Worm (Caenorhabditis elegans) whole organism, L3 larva: Measurements from ENCODE around the gene F55B11.4.

ENCODE experiments used
- ama-1 ChIP-seq: fragments of 150-350 bp; optimal IDR thresholded peaks from 2 replicates; lab custom pipeline; 2018
- ceh-82 ChIP-seq: fragments of 150-350 bp; optimal IDR thresholded peaks from 2 replicates; lab custom pipeline; 2014; ENCODE audit warnings: missing biosample characterization, missing genetic modification characterization
- daf-12 ChIP-seq: fragments of 150-350 bp; optimal IDR thresholded peaks from 2 replicates; lab custom pipeline; 2014; ENCODE audit warnings: missing biosample characterization, missing genetic modification reagents, missing genetic modification characterization
- elt-3 ChIP-seq, 3 experiments: fragments of 150-350 bp in 1 of 3; sonication (generic microtip) in 2 of 3; optimal IDR thresholded peaks; 2 replicates in 2 of 3; 4 replicates in 1 of 3; lab custom pipeline; 2014 to 2017; ENCODE audit warnings: missing biosample characterization in 3 of 3, missing genetic modification characterization in 3 of 3
- fkh-10 ChIP-seq: sonication (generic microtip); optimal IDR thresholded peaks from 2 replicates; lab custom pipeline; 2017; ENCODE audit warnings: missing biosample characterization, missing genetic modification reagents, missing genetic modification characterization
- nhr-11 ChIP-seq: fragments of 150-350 bp; optimal IDR thresholded peaks from 2 replicates; lab custom pipeline; 2014; ENCODE audit warnings: missing biosample characterization, missing genetic modification characterization
- nhr-12 ChIP-seq: fragments of 150-350 bp; optimal IDR thresholded peaks from 2 replicates; lab custom pipeline; 2014; ENCODE audit warnings: missing biosample characterization, missing genetic modification characterization
- nhr-23 ChIP-seq: fragments of 150-350 bp; optimal IDR thresholded peaks from 2 replicates; lab custom pipeline; 2014; ENCODE audit warnings: missing biosample characterization, missing genetic modification reagents, missing genetic modification characterization
- nhr-25 ChIP-seq: sonication (generic microtip); optimal IDR thresholded peaks from 2 replicates; lab custom pipeline; 2017; ENCODE audit warnings: missing biosample characterization, missing genetic modification characterization
- nhr-76 ChIP-seq: fragments of 150-350 bp; sonication (generic microtip); optimal IDR thresholded peaks from 5 replicates; lab custom pipeline; 2014; ENCODE audit warnings: missing biosample characterization, missing genetic modification characterization
- pha-4 ChIP-seq: fragments of 150-350 bp; optimal IDR thresholded peaks from 2 replicates; lab custom pipeline; 2014; ENCODE audit warnings: missing biosample characterization, missing genetic modification reagents, missing genetic modification characterization
- skn-1 ChIP-seq: fragments of 150-350 bp; optimal IDR thresholded peaks from 2 replicates; lab custom pipeline; 2014; ENCODE audit warnings: missing biosample characterization, missing genetic modification characterization
- unc-39 ChIP-seq: sonication (generic microtip); optimal IDR thresholded peaks from 4 replicates; lab custom pipeline; 2017; ENCODE audit warnings: missing biosample characterization, missing genetic modification characterization
- unc-62 ChIP-seq: fragments of 150-350 bp; sonication (generic microtip); optimal IDR thresholded peaks from 4 replicates; lab custom pipeline; 2014; ENCODE audit warnings: missing biosample characterization, missing genetic modification reagents, missing genetic modification characterization

- TF ChIP-seq nhr-76 (tag; lab: Kevin White, UChicago) (no peak), nhr-12 (tag; lab: Kevin White, UChicago) (no peak), unc-62 (GFP tag; lab: Kevin White, UChicago) (no peak), nhr-11 (tag; lab: Kevin White, UChicago) (no peak), elt-3 (tag; optimal IDR thresholded peaks at IDR 0.05; lab: Kevin White, UChicago) (no peak), nhr-25 (no peak), nhr-23 (tag; lab: Kevin White, UChicago) (no peak), skn-1 (no peak), daf-12 (tag; lab: Kevin White, UChicago) (no peak), ama-1 (lab: Kevin White, UChicago) (no peak), unc-39 (tag; lab: Kevin White, UChicago) (no peak), fkh-10 (GFP tag; lab: Kevin White, UChicago) (no peak), pha-4 (tag; lab: Kevin White, UChicago) (no peak), ceh-82 (tag; lab: Kevin White, UChicago) (no peak)
Observed at ce11 chrIV:14456667-14457066, 25.9 kb upstream of the F55B11.4 start, which contains the start of gene nspg-9.
